Worm (Caenorhabditis elegans): Measurements from ENCODE around the gene col-13.

Gene col-13

ce11 chrV:10467659-10468058, 46.0 kb upstream of the col-13 start:
- TF ChIP-seq drap-1 (GFP tag; optimal IDR thresholded peaks at IDR 0.05) = no peak
- no peak for TF ChIP-seq mab-5 (tag; optimal IDR thresholded peaks at IDR 0.05)
- no peak for TF ChIP-seq nhr-12 (tag; optimal IDR thresholded peaks at IDR 0.05)
- TF ChIP-seq unc-120 (tag; optimal IDR thresholded peaks at IDR 0.05; ENCODE audit: poor library complexity, severe bottlenecking) = no peak
- TF ChIP-seq unc-62 (GFP tag; optimal IDR thresholded peaks at IDR 0.05) = no peak
- TF ChIP-seq nhr-28 (tag; optimal IDR thresholded peaks at IDR 0.05) = no peak
- no peak for TF ChIP-seq nhr-237 (tag; optimal IDR thresholded peaks at IDR 0.05)
- no peak for TF ChIP-seq unc-39 (tag; optimal IDR thresholded peaks at IDR 0.05)
- TF ChIP-seq nhr-76 (tag; optimal IDR thresholded peaks at IDR 0.05) = no peak
- no peak for TF ChIP-seq ceh-43 (GFP tag; optimal IDR thresholded peaks at IDR 0.05)
- TF ChIP-seq flh-1 (GFP tag; optimal IDR thresholded peaks at IDR 0.05) = no peak
- no peak for TF ChIP-seq lin-32 (GFP tag; optimal IDR thresholded peaks at IDR 0.05)
- TF ChIP-seq ham-2 (GFP tag; optimal IDR thresholded peaks at IDR 0.05) = no peak
- TF ChIP-seq lsy-2 (tag; optimal IDR thresholded peaks at IDR 0.05) = no peak
- no peak for TF ChIP-seq bed-3 (GFP tag; optimal IDR thresholded peaks at IDR 0.05)
- no peak for TF ChIP-seq cnd-1 (tag; optimal IDR thresholded peaks at IDR 0.05)
- TF ChIP-seq pha-4 (tag; optimal IDR thresholded peaks at IDR 0.05) = no peak
- no peak for TF ChIP-seq elt-1 (tag; optimal IDR thresholded peaks at IDR 0.05; ENCODE audit: borderline replicate concordance, insufficient read depth)
- TF ChIP-seq ceh-83 (GFP tag; optimal IDR thresholded peaks at IDR 0.05) = no peak

- peak; percentile 67 for TF ChIP-seq zip-8 (tag; optimal IDR thresholded peaks at IDR 0.05)
- TF ChIP-seq pha-4 (tag; optimal IDR thresholded peaks at IDR 0.05) = no peak
These were observed 45.4 kb upstream of the col-13 start for ce11 chrV:10467104-10467503.

- no peak for TF ChIP-seq ceh-43 (GFP tag; optimal IDR thresholded peaks at IDR 0.05)
- TF ChIP-seq nhr-2 (tag; optimal IDR thresholded peaks at IDR 0.05) = peak; percentile 59
- no peak for TF ChIP-seq blmp-1 (tag; optimal IDR thresholded peaks at IDR 0.05)
- no peak for TF ChIP-seq snpc-4 (tag; optimal IDR thresholded peaks at IDR 0.05)
- TF ChIP-seq tbx-8 (GFP tag; optimal IDR thresholded peaks at IDR 0.05) = no peak
- TF ChIP-seq lsy-2 (tag; optimal IDR thresholded peaks at IDR 0.05) = peak; percentile 77
- peak; percentile 60 for TF ChIP-seq sptf-1 (tag; optimal IDR thresholded peaks at IDR 0.05)
- peak; percentile 65 for TF ChIP-seq elt-1 (tag; optimal IDR thresholded peaks at IDR 0.05; ENCODE audit: borderline replicate concordance, insufficient read depth)
- TF ChIP-seq mep-1 (tag; optimal IDR thresholded peaks at IDR 0.05) = peak; percentile 95
- peak; percentile 68 for TF ChIP-seq lin-13 (tag; optimal IDR thresholded peaks at IDR 0.05)
- peak; percentile 33 for TF ChIP-seq drap-1 (GFP tag; optimal IDR thresholded peaks at IDR 0.05)
- TF ChIP-seq bed-3 (GFP tag; optimal IDR thresholded peaks at IDR 0.05) = no peak
- TF ChIP-seq zip-8 (tag; optimal IDR thresholded peaks at IDR 0.05) = no peak
- no peak for TF ChIP-seq mab-5 (tag; optimal IDR thresholded peaks at IDR 0.05)
- TF ChIP-seq nhr-76 (tag; optimal IDR thresholded peaks at IDR 0.05) = no peak
- TF ChIP-seq pha-4 (tag; optimal IDR thresholded peaks at IDR 0.05) = peak; percentile 94
- no peak for TF ChIP-seq flh-1 (GFP tag; optimal IDR thresholded peaks at IDR 0.05)
- peak; percentile 8 for TF ChIP-seq ceh-83 (GFP tag; optimal IDR thresholded peaks at IDR 0.05)
- TF ChIP-seq unc-120 (tag; optimal IDR thresholded peaks at IDR 0.05; ENCODE audit: poor library complexity, severe bottlenecking) = peak; percentile 96
- peak; percentile 54 for TF ChIP-seq hlh-1 (tag; optimal IDR thresholded peaks at IDR 0.05)
- peak; percentile 84 for TF ChIP-seq unc-62 (GFP tag; optimal IDR thresholded peaks at IDR 0.05)
- TF ChIP-seq mls-2 (tag; optimal IDR thresholded peaks at IDR 0.05) = peak; percentile 78
- TF ChIP-seq nhr-237 (tag; optimal IDR thresholded peaks at IDR 0.05) = peak; percentile 96
- TF ChIP-seq ces-1 (GFP tag; optimal IDR thresholded peaks at IDR 0.05) = peak; percentile 90
- TF ChIP-seq unc-39 (tag; optimal IDR thresholded peaks at IDR 0.05) = no peak
- TF ChIP-seq lin-32 (GFP tag; optimal IDR thresholded peaks at IDR 0.05) = no peak
- peak; percentile 69 for TF ChIP-seq M03D4.4 (tag; optimal IDR thresholded peaks at IDR 0.05)
- peak; percentile 55 for TF ChIP-seq ztf-11 (tag; optimal IDR thresholded peaks at IDR 0.05)
- peak; percentile 89 for TF ChIP-seq ham-2 (GFP tag; optimal IDR thresholded peaks at IDR 0.05)
- peak; percentile 58 for TF ChIP-seq elt-3 (tag; optimal IDR thresholded peaks at IDR 0.05)
- peak; percentile 89 for TF ChIP-seq ceh-39 (tag; optimal IDR thresholded peaks at IDR 0.05)
- TF ChIP-seq sem-2 (GFP tag; optimal IDR thresholded peaks at IDR 0.05) = no peak
- no peak for TF ChIP-seq nhr-12 (tag; optimal IDR thresholded peaks at IDR 0.05)
- peak; percentile 60 for TF ChIP-seq cnd-1 (tag; optimal IDR thresholded peaks at IDR 0.05)
- TF ChIP-seq nhr-28 (tag; optimal IDR thresholded peaks at IDR 0.05) = peak; percentile 2
These were observed 44.9 kb upstream of the col-13 start for ce11 chrV:10466607-10467092.

Data from whole organism, mixed stage, embryonic.